Comparison of ENCODE assay signal across 4 fruit fly cellular contexts in the genomic region with DNA sequence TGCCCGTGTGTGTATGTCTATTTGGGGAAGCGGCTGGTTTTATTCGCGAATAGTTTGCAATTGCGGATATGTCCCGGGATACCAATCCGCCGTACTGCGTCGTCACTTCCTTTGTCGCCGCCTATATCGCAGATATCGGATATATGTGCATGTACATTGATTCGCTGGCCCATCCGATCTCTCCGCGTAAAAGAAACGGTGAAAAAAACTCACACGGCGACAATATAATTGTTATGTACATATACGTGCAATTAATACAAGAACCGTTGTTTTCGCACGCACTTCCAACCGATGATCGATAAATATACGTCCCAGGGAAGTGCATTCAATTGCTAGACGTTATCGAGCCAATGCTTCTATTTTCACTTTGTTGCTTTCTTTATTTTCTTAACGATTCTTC.
TF ChIP-seq lines count a peak whose summit lies in the region.

No protein-coding gene starts in this region.

- TF ChIP-seq CTCF in whole organism, embryonic (GFP tag; optimal IDR thresholded peaks at IDR 0.05; lab: Kevin White, UChicago): no peak

TF ChIP-seq in whole organism, 6 proteins besides CTCF, POLR2A, EP300 and RAD21:
- TF ChIP-seq CG8478 (optimal IDR thresholded peaks at IDR 0.05; lab: Kevin White, UChicago): peak; percentile 44
- no peak for TF ChIP-seq psq (optimal IDR thresholded peaks at IDR 0.05; lab: Kevin White, UChicago)

TF ChIP-seq in whole organism, adult, 20 proteins besides CTCF, POLR2A, EP300 and RAD21:
- TF ChIP-seq cic (GFP tag; optimal IDR thresholded peaks at IDR 0.05; lab: Kevin White, UChicago): no peak
- TF ChIP-seq pad (GFP tag; optimal IDR thresholded peaks at IDR 0.05; lab: Kevin White, UChicago): peak; percentile 89
- TF ChIP-seq Clk (GFP tag; optimal IDR thresholded peaks at IDR 0.05; lab: Kevin White, UChicago): no peak
- peak; percentile 91 for TF ChIP-seq ovo (GFP tag; optimal IDR thresholded peaks at IDR 0.05; lab: Kevin White, UChicago)

TF ChIP-seq in whole organism, embryonic, 481 proteins besides CTCF, POLR2A, EP300 and RAD21:
- TF ChIP-seq lab (GFP tag; optimal IDR thresholded peaks at IDR 0.05; lab: Kevin White, UChicago): no peak
- peak; percentile 21 for TF ChIP-seq CG15479 (GFP tag; optimal IDR thresholded peaks at IDR 0.05; lab: Kevin White, UChicago)
- no peak for TF ChIP-seq CG1602 (GFP tag; optimal IDR thresholded peaks at IDR 0.05; lab: Kevin White, UChicago)
- TF ChIP-seq nom (GFP tag; optimal IDR thresholded peaks at IDR 0.05; lab: Kevin White, UChicago): peak; percentile 8
- TF ChIP-seq Awh (GFP tag; IDR thresholded peaks at IDR 0.05; lab: Robert Waterston, UW): 0 out of 2 replicates have a peak, but pooled peaks have one; percentile 16
- no peak for TF ChIP-seq Fer1 (GFP tag; optimal IDR thresholded peaks at IDR 0.05; lab: Kevin White, UChicago)
- no peak for TF ChIP-seq oc (tag; optimal IDR thresholded peaks at IDR 0.05; lab: Kevin White, UChicago)
- peak; percentile 41 for TF ChIP-seq Med (GFP tag; lab: Kevin White, UChicago)
- no peak for TF ChIP-seq maf-S (GFP tag; optimal IDR thresholded peaks at IDR 0.05; lab: Kevin White, UChicago)
- no peak for TF ChIP-seq hbn (GFP tag; IDR thresholded peaks at IDR 0.05; lab: Robert Waterston, UW; ENCODE audit: partially characterized antibody)
- no peak for TF ChIP-seq Nf-YA (GFP tag; IDR thresholded peaks at IDR 0.05; lab: Robert Waterston, UW)
- no peak for TF ChIP-seq Atf-2 (GFP tag; optimal IDR thresholded peaks at IDR 0.05; lab: Kevin White, UChicago)
TF ChIP-seq in whole organism, embryonic: peak in this region for 4.

TF ChIP-seq in whole organism, prepupa, 60 proteins besides CTCF, POLR2A, EP300 and RAD21:
- TF ChIP-seq Sox14 (GFP tag; optimal IDR thresholded peaks at IDR 0.05; lab: Kevin White, UChicago) (peak; percentile 16), CG3919 (GFP tag; optimal IDR thresholded peaks at IDR 0.05; lab: Kevin White, UChicago) (no peak), ss (GFP tag; optimal IDR thresholded peaks at IDR 0.05; lab: Kevin White, UChicago) (peak in 1 of 2 experiments; percentile 11), CG8319 (GFP tag; optimal IDR thresholded peaks at IDR 0.05; lab: Kevin White, UChicago) (no peak), fkh (GFP tag; optimal IDR thresholded peaks at IDR 0.05; lab: Kevin White, UChicago) (peak; percentile 27)
